Worm (Caenorhabditis elegans) whole organism, L1 larva: Measurements from ENCODE around the gene Y37H2A.10.

Source experiments
- Y116A8C.19 ChIP-seq: sonication (generic microtip); optimal IDR thresholded peaks from 2 replicates; lab custom pipeline; 2016; ENCODE audit warnings: missing compliant biosample characterization, missing genetic modification characterization, borderline replicate concordance
- alr-1 ChIP-seq: fragments of 200-800 bp; sonication (Bioruptor generic); optimal IDR thresholded peaks from 2 replicates; lab custom pipeline; 2018; ENCODE audit warnings: borderline replicate concordance, mild to moderate bottlenecking, missing genetic modification characterization, missing compliant biosample characterization
- aly-2 ChIP-seq: fragments of 150-350 bp; optimal IDR thresholded peaks from 2 replicates; lab custom pipeline; 2014; ENCODE audit warnings: missing biosample characterization, missing genetic modification characterization
- blmp-1 ChIP-seq: fragments of 150-350 bp; optimal IDR thresholded peaks from 2 replicates; lab custom pipeline; 2014; ENCODE audit warnings: missing biosample characterization, missing genetic modification characterization
- ceh-82 ChIP-seq, 3 experiments: fragments of 150-350 bp in 1 of 3; sonication (generic microtip) in 2 of 3; optimal IDR thresholded peaks; 2 replicates each; lab custom pipeline; 2014 to 2017; ENCODE audit warnings: missing biosample characterization in 3 of 3, missing genetic modification characterization in 3 of 3
- fos-1 ChIP-seq: fragments of 150-350 bp; optimal IDR thresholded peaks from 2 replicates; lab custom pipeline; 2014; ENCODE audit warnings: missing biosample characterization, missing genetic modification characterization
- mdl-1 ChIP-seq, 2 experiments: fragments of 150-350 bp; optimal IDR thresholded peaks; 2 replicates each; lab custom pipeline; 2014 to 2017; ENCODE audit warnings: missing biosample characterization in 2 of 2, missing genetic modification characterization in 2 of 2, inconsistent platforms in 1 of 2
- nhr-11 ChIP-seq: fragments of 150-350 bp; optimal IDR thresholded peaks from 2 replicates; lab custom pipeline; 2014; ENCODE audit warnings: missing biosample characterization, missing genetic modification characterization
- nhr-28 ChIP-seq: fragments of 150-350 bp; optimal IDR thresholded peaks from 2 replicates; lab custom pipeline; 2014; ENCODE audit warnings: missing biosample characterization, missing genetic modification characterization
- unc-62 ChIP-seq: fragments of 150-350 bp; optimal IDR thresholded peaks from 2 replicates; lab custom pipeline; 2014; ENCODE audit warnings: missing biosample characterization, missing genetic modification reagents, missing genetic modification characterization
- ztf-11 ChIP-seq, 2 experiments: sonication (generic microtip); optimal IDR thresholded peaks; 2 replicates each; lab custom pipeline; 2016 to 2017; ENCODE audit warnings: missing genetic modification characterization in 2 of 2, missing biosample characterization in 1 of 2, missing compliant biosample characterization in 1 of 2

DNA sequence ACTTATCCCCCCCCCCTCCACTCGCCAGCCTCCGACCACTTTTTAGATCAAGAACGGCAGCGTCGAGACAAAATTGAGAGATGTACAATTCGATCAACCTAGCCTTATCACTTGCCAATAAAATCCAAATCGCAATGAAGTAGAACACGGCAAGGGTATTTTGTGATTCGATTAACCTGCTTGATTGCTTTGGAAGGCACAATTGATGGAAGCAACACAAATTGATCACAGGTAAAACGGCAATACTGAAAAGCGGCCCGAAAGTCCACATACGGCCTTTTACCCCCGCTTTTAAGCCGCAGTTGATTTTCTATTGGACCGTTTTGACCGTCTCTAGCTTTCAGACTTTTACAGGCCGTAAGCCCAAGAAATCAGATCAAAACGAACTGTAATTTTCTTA is 49.5 kb downstream of the Y37H2A.10 start, which contains the start of gene clec-245:
- TF ChIP-seq ztf-11 (tag; optimal IDR thresholded peaks at IDR 0.05; lab: Kevin White, UChicago) (no peak), aly-2 (tag; lab: Kevin White, UChicago) (no peak), fos-1 (tag; lab: Kevin White, UChicago) (no peak), nhr-28 (tag; lab: Kevin White, UChicago) (no peak), ceh-82 (tag; optimal IDR thresholded peaks at IDR 0.05; lab: Kevin White, UChicago) (no peak), unc-62 (GFP tag; lab: Kevin White, UChicago) (no peak), Y116A8C.19 (no peak), nhr-11 (no peak), mdl-1 (tag; optimal IDR thresholded peaks at IDR 0.05; lab: Kevin White, UChicago) (no peak), blmp-1 (tag; lab: Kevin White, UChicago) (no peak), alr-1 (tag; lab: Kevin White, UChicago) (no peak)
